Fruit fly (Drosophila melanogaster) whole organism, embryonic: Measurements from ENCODE around the gene alien.
A peak's percentile ranks its signal among the peaks of the same experiment; 100 is the strongest.

ENCODE experiments used
- Aef1 ChIP-seq: fragments of 200-800 bp; sonication (Bioruptor generic); IDR thresholded peaks from 3 replicates; pipeline ENCODE4 v1.3.6; 2022; ENCODE audit warnings: missing biosample characterization, missing genetic modification characterization
- Atf-2 ChIP-seq: fragments of 200-800 bp; sonication (Bioruptor generic); optimal IDR thresholded peaks from 2 replicates; lab custom pipeline; 2016; ENCODE audit warnings: missing biosample characterization, missing genetic modification characterization
- BEAF-32 ChIP-seq: fragments of 200-800 bp; sonication (Bioruptor generic); optimal IDR thresholded peaks from 3 replicates; lab custom pipeline; 2017; ENCODE audit warnings: missing biosample characterization, missing genetic modification characterization, mild to moderate bottlenecking, moderate library complexity, missing genetic modification reagents
- Bdp1 ChIP-seq: fragments of 200-800 bp; sonication (Bioruptor generic); optimal IDR thresholded peaks from 3 replicates; lab custom pipeline; 2016; ENCODE audit warnings: missing biosample characterization, missing genetic modification characterization
- CG10366 ChIP-seq: fragments of 200-800 bp; sonication (Bioruptor generic); IDR thresholded peaks from 2 replicates; pipeline ENCODE4 v1.3.6; 2022; ENCODE audit warnings: missing biosample characterization, missing genetic modification characterization
- CG10431 ChIP-seq: fragments of 200-800 bp; sonication (Bioruptor generic); optimal IDR thresholded peaks from 3 replicates; lab custom pipeline; 2018; ENCODE audit warnings: missing biosample characterization, mild to moderate bottlenecking, missing genetic modification characterization
- CG10979 ChIP-seq: fragments of 200-800 bp; sonication (Bioruptor generic); optimal IDR thresholded peaks from 2 replicates; lab custom pipeline; 2018; ENCODE audit warnings: missing biosample characterization, mild to moderate bottlenecking, missing genetic modification characterization, moderate library complexity
- CG11456 ChIP-seq: fragments of 200-800 bp; sonication (Bioruptor generic); IDR thresholded peaks from 3 replicates; pipeline ENCODE4 v1.3.6; 2022; ENCODE audit warnings: missing biosample characterization, missing genetic modification characterization
- CG11504 ChIP-seq: fragments of 200-800 bp; sonication (Bioruptor generic); optimal IDR thresholded peaks from 3 replicates; lab custom pipeline; 2019; ENCODE audit warnings: missing biosample characterization, mild to moderate bottlenecking, missing genetic modification characterization, moderate library complexity
- CG13287 ChIP-seq: fragments of 200-800 bp; sonication (Bioruptor generic); IDR thresholded peaks from 2 replicates; pipeline ENCODE4 v1.3.6; 2022; ENCODE audit warnings: missing biosample characterization, missing genetic modification characterization; ENCODE audit not compliant: partially characterized antibody
- CG14050 ChIP-seq: fragments of 200-800 bp; sonication (Bioruptor generic); IDR thresholded peaks from 3 replicates; pipeline ENCODE4 v1.3.6; 2022; ENCODE audit warnings: missing biosample characterization, missing genetic modification characterization
- CG15514 ChIP-seq: fragments of 200-800 bp; sonication (Bioruptor generic); optimal IDR thresholded peaks from 3 replicates; lab custom pipeline; 2017; ENCODE audit warnings: missing biosample characterization, missing genetic modification characterization, mild to moderate bottlenecking, moderate library complexity, missing genetic modification reagents
- CG16813 ChIP-seq: fragments of 200-800 bp; sonication (Bioruptor generic); IDR thresholded peaks from 3 replicates; pipeline ENCODE4 v1.3.6; 2022; ENCODE audit warnings: missing biosample characterization, missing genetic modification characterization; ENCODE audit not compliant: partially characterized antibody
- CG16863 ChIP-seq: fragments of 200-800 bp; sonication (Bioruptor generic); optimal IDR thresholded peaks from 3 replicates; lab custom pipeline; 2016; ENCODE audit warnings: missing biosample characterization, missing genetic modification characterization
- CG18764 ChIP-seq: fragments of 200-800 bp; sonication (Bioruptor generic); optimal IDR thresholded peaks from 3 replicates; lab custom pipeline; 2016; ENCODE audit warnings: missing biosample characterization, missing genetic modification characterization
- CG30020 ChIP-seq: fragments of 200-800 bp; optimal IDR thresholded peaks from 2 replicates; lab custom pipeline; 2019; ENCODE audit warnings: missing biosample characterization, mild to moderate bottlenecking, missing genetic modification characterization, moderate library complexity
- CG3065 ChIP-seq: fragments of 200-800 bp; sonication (Bioruptor generic); optimal IDR thresholded peaks from 2 replicates; lab custom pipeline; 2016; ENCODE audit warnings: missing biosample characterization, missing genetic modification characterization
- CG3281 ChIP-seq: fragments of 200-800 bp; sonication (Bioruptor generic); optimal IDR thresholded peaks from 3 replicates; lab custom pipeline; 2017; ENCODE audit warnings: missing biosample characterization, mild to moderate bottlenecking, missing genetic modification characterization
- CG34224 ChIP-seq: fragments of 200-800 bp; sonication (Bioruptor generic); IDR thresholded peaks from 3 replicates; pipeline ENCODE4 v1.3.6; 2022; ENCODE audit warnings: missing biosample characterization, missing genetic modification characterization; ENCODE audit not compliant: partially characterized antibody
- CG3726 ChIP-seq: fragments of 200-800 bp; sonication (Bioruptor generic); IDR thresholded peaks from 3 replicates; pipeline ENCODE4, ENCODE4 v1.3.6; 2022; ENCODE audit warnings: missing biosample characterization, missing genetic modification characterization
- CG3847 ChIP-seq: fragments of 200-800 bp; sonication (Bioruptor generic); IDR thresholded peaks from 2 replicates; pipeline ENCODE4 v1.3.6; 2022; ENCODE audit warnings: missing biosample characterization, missing genetic modification characterization
- CG7357 ChIP-seq: fragments of 200-800 bp; sonication (Bioruptor generic); IDR thresholded peaks from 3 replicates; pipeline ENCODE4 v1.3.6; 2022; ENCODE audit warnings: missing biosample characterization, missing genetic modification characterization
- CG8359 ChIP-seq: fragments of 200-800 bp; sonication (Bioruptor generic); optimal IDR thresholded peaks from 2 replicates; lab custom pipeline; 2017; ENCODE audit warnings: missing biosample characterization, mild to moderate bottlenecking, missing genetic modification characterization, borderline replicate concordance
- CG9817 ChIP-seq: fragments of 200-800 bp; sonication (Bioruptor generic); optimal IDR thresholded peaks from 2 replicates; lab custom pipeline; 2018; ENCODE audit warnings: missing biosample characterization, mild to moderate bottlenecking, missing genetic modification characterization, moderate library complexity
- Dek ChIP-seq: fragments of 200-800 bp; sonication (Bioruptor generic); optimal IDR thresholded peaks from 3 replicates; lab custom pipeline; 2019; ENCODE audit warnings: missing biosample characterization, mild to moderate bottlenecking, missing genetic modification characterization, moderate library complexity
- Dref ChIP-seq: fragments of 200-800 bp; sonication (Bioruptor generic); IDR thresholded peaks from 2 replicates; pipeline ENCODE4 v1.3.6; 2022; ENCODE audit warnings: missing biosample characterization, missing genetic modification characterization
- Ets65A ChIP-seq: fragments of 200-800 bp; sonication (Bioruptor generic); peaks from one replicate; lab custom pipeline; 2016; ENCODE audit warnings: missing biosample characterization, missing genetic modification characterization
- HLH4C ChIP-seq: fragments of 200-800 bp; sonication (Bioruptor generic); IDR thresholded peaks from 3 replicates; pipeline ENCODE4 v1.3.6; 2022; ENCODE audit warnings: missing biosample characterization, missing genetic modification characterization; ENCODE audit not compliant: partially characterized antibody
- Med ChIP-seq: fragments of 200-800 bp; sonication (Bioruptor generic); peaks from one replicate; lab custom pipeline; 2016; ENCODE audit warnings: missing biosample characterization, missing genetic modification characterization, mild to moderate bottlenecking, inconsistent platforms, moderate library complexity
- Opbp ChIP-seq: fragments of 200-800 bp; sonication (Bioruptor generic); IDR thresholded peaks from 3 replicates; pipeline ENCODE4 v1.3.6; 2022; ENCODE audit warnings: missing biosample characterization, missing genetic modification characterization; ENCODE audit not compliant: partially characterized antibody
- Vsx1 ChIP-seq: fragments of 200-800 bp; sonication (Bioruptor generic); optimal IDR thresholded peaks from 2 replicates; lab custom pipeline; 2017; ENCODE audit warnings: missing biosample characterization, mild to moderate bottlenecking, missing genetic modification characterization, missing genetic modification reagents
- Xbp1 ChIP-seq: fragments of 200-800 bp; sonication (Bioruptor generic); optimal IDR thresholded peaks from 3 replicates; lab custom pipeline; 2016; ENCODE audit warnings: missing biosample characterization, mild to moderate bottlenecking, missing genetic modification characterization
- amos ChIP-seq: fragments of 200-800 bp; sonication (Bioruptor generic); IDR thresholded peaks from 2 replicates; pipeline ENCODE4 v1.3.6; 2022; ENCODE audit warnings: missing biosample characterization, missing genetic modification characterization; ENCODE audit not compliant: partially characterized antibody
- ara ChIP-seq: fragments of 200-800 bp; sonication (Bioruptor generic); IDR thresholded peaks from 2 replicates; pipeline ENCODE4 v1.3.6; 2022; ENCODE audit warnings: missing biosample characterization, missing genetic modification characterization
- bab2 ChIP-seq: fragments of 200-800 bp; sonication (Bioruptor generic); optimal IDR thresholded peaks from 2 replicates; lab custom pipeline; 2016; ENCODE audit warnings: missing biosample characterization, missing genetic modification characterization
- cg ChIP-seq: fragments of 200-800 bp; sonication (Bioruptor generic); optimal IDR thresholded peaks from 3 replicates; lab custom pipeline; 2019; ENCODE audit warnings: missing biosample characterization, mild to moderate bottlenecking, missing genetic modification characterization, moderate library complexity
- crol ChIP-seq: fragments of 200-800 bp; sonication (Bioruptor generic); IDR thresholded peaks from 2 replicates; pipeline ENCODE4 v1.3.6; 2022; ENCODE audit warnings: missing biosample characterization, missing genetic modification characterization
- danr ChIP-seq: fragments of 200-800 bp; sonication (Bioruptor generic); IDR thresholded peaks from 2 replicates; pipeline ENCODE4 v1.3.6; 2022; ENCODE audit warnings: missing biosample characterization, missing genetic modification characterization
- ftz-f1 ChIP-seq: fragments of 200-800 bp; sonication (Bioruptor generic); optimal IDR thresholded peaks from 2 replicates; lab custom pipeline; 2016; ENCODE audit warnings: missing biosample characterization, missing genetic modification characterization
- hth ChIP-seq: fragments of >200 bp; optimal IDR thresholded peaks from 2 replicates; lab custom pipeline; 2017; ENCODE audit warnings: inconsistent platforms
- lab ChIP-seq: fragments of 200-800 bp; sonication (Bioruptor generic); optimal IDR thresholded peaks from 3 replicates; lab custom pipeline; 2017; ENCODE audit warnings: missing biosample characterization, missing genetic modification characterization, mild to moderate bottlenecking, moderate library complexity, missing genetic modification reagents
- org-1 ChIP-seq: fragments of 200-800 bp; sonication (Bioruptor generic); optimal IDR thresholded peaks from 2 replicates; lab custom pipeline; 2017; ENCODE audit warnings: missing biosample characterization, missing genetic modification characterization
- shn ChIP-seq: fragments of 200-800 bp; sonication (Bioruptor generic); optimal IDR thresholded peaks from 3 replicates; lab custom pipeline; 2016; ENCODE audit warnings: missing biosample characterization, missing genetic modification characterization
- sisA ChIP-seq: fragments of 200-800 bp; sonication (Bioruptor generic); IDR thresholded peaks from 2 replicates; pipeline ENCODE4 v1.3.6; 2022; ENCODE audit warnings: missing biosample characterization, missing genetic modification characterization
- slbo ChIP-seq: fragments of 200-800 bp; sonication (Bioruptor generic); IDR thresholded peaks from 2 replicates; pipeline ENCODE4 v1.3.6; 2022; ENCODE audit warnings: missing biosample characterization, missing genetic modification characterization
- stwl ChIP-seq: fragments of 200-800 bp; sonication (Bioruptor generic); optimal IDR thresholded peaks from 3 replicates; lab custom pipeline; 2018; ENCODE audit warnings: missing biosample characterization, mild to moderate bottlenecking, missing genetic modification characterization, moderate library complexity
- tio ChIP-seq: fragments of 200-800 bp; sonication (Bioruptor generic); optimal IDR thresholded peaks from 2 replicates; lab custom pipeline; 2017; ENCODE audit warnings: missing biosample characterization, missing genetic modification characterization, inconsistent platforms
- wek ChIP-seq: fragments of 200-800 bp; sonication (Bioruptor generic); optimal IDR thresholded peaks from 3 replicates; lab custom pipeline; 2018; ENCODE audit warnings: missing biosample characterization, mild to moderate bottlenecking, missing genetic modification characterization, moderate library complexity
- z ChIP-seq: fragments of 200-800 bp; sonication (Bioruptor generic); IDR thresholded peaks from 3 replicates; pipeline ENCODE4 v1.3.6; 2022; ENCODE audit warnings: missing biosample characterization, missing genetic modification characterization

Gene alien

dm6 chr2L:8951184-8951934 is 45.8 kb downstream of the alien start, which contains the start of gene C1GalTA (continued):
- TF ChIP-seq CG30020 (tag; lab: Kevin White, UChicago) = peak; percentile 92
- TF ChIP-seq CG34224 = no peak
- peak; percentile 91 for TF ChIP-seq Aef1 (GFP tag; lab: Robert Waterston, UW)
- TF ChIP-seq Xbp1 (GFP tag; lab: Kevin White, UChicago) = peak; percentile 89
- no peak for TF ChIP-seq BEAF-32 (GFP tag; lab: Kevin White, UChicago)
- peak; percentile 98 for TF ChIP-seq CG3281
- TF ChIP-seq wek (GFP tag; lab: Kevin White, UChicago) = peak; percentile 38
- peak; percentile 90 for TF ChIP-seq CG10366 (GFP tag; lab: Robert Waterston, UW)
- peak; percentile 95 for TF ChIP-seq slbo (GFP tag; lab: Robert Waterston, UW)
- peak; percentile 97 for TF ChIP-seq Dek (tag; lab: Kevin White, UChicago)
- TF ChIP-seq CG8359 (GFP tag; lab: Kevin White, UChicago) = peak; percentile 90
- TF ChIP-seq crol (GFP tag; lab: Robert Waterston, UW) = peak; percentile 68
- peak; percentile 87 for TF ChIP-seq CG3065
- TF ChIP-seq danr = peak; percentile 85
- TF ChIP-seq z (GFP tag; lab: Robert Waterston, UW) = no peak
- no peak for TF ChIP-seq ftz-f1
- peak; percentile 56 for TF ChIP-seq CG16863 (GFP tag; lab: Kevin White, UChicago)
- no peak for TF ChIP-seq cg (GFP tag; lab: Kevin White, UChicago)
- peak; percentile 94 for TF ChIP-seq CG9817 (tag; lab: Kevin White, UChicago)
- no peak for TF ChIP-seq CG16813 (GFP tag; lab: Robert Waterston, UW)
- peak; percentile 86 for TF ChIP-seq sisA (GFP tag; lab: Robert Waterston, UW)
- no peak for TF ChIP-seq hth (lab: Kevin White, UChicago)
- peak; percentile 94 for TF ChIP-seq CG10431
- TF ChIP-seq Ets65A (GFP tag; lab: Kevin White, UChicago) = peak; percentile 94
- TF ChIP-seq Bdp1 (GFP tag; lab: Kevin White, UChicago) = peak; percentile 31
- TF ChIP-seq tio = peak; percentile 95
- no peak for TF ChIP-seq CG13287 (GFP tag; lab: Robert Waterston, UW)
- TF ChIP-seq Atf-2 (GFP tag; lab: Kevin White, UChicago) = peak; percentile 42
- peak; percentile 92 for TF ChIP-seq ara
- TF ChIP-seq shn (GFP tag; lab: Kevin White, UChicago) = peak; percentile 63
- TF ChIP-seq Dref (GFP tag; lab: Robert Waterston, UW) = no peak
- no peak; the same call in 2 of the 3 replicates for TF ChIP-seq CG11456 (GFP tag; lab: Robert Waterston, UW)
- no peak for TF ChIP-seq HLH4C (GFP tag; lab: Robert Waterston, UW)
- peak; percentile 89 for TF ChIP-seq Med (GFP tag; lab: Kevin White, UChicago)
- peak; percentile 64 for TF ChIP-seq bab2 (GFP tag; lab: Kevin White, UChicago)
- peak; percentile 67 for TF ChIP-seq stwl (tag; lab: Kevin White, UChicago)
- TF ChIP-seq Vsx1 (GFP tag; lab: Kevin White, UChicago) = peak; percentile 90
- TF ChIP-seq CG3726 = peak; percentile 84
- peak; percentile 98 for TF ChIP-seq CG11504 (tag; lab: Kevin White, UChicago)
- peak; percentile 79 for TF ChIP-seq CG14050
- TF ChIP-seq Opbp (GFP tag; lab: Robert Waterston, UW) = no peak
- peak; percentile 98 for TF ChIP-seq lab (GFP tag; lab: Kevin White, UChicago)
- peak; percentile 95 for TF ChIP-seq org-1 (GFP tag; lab: Kevin White, UChicago)
- TF ChIP-seq CG3847 (GFP tag; lab: Robert Waterston, UW) = peak; percentile 92
- peak; percentile 91 for TF ChIP-seq CG7357
- peak; percentile 91 for TF ChIP-seq CG15514
- peak; percentile 94 for TF ChIP-seq CG18764 (GFP tag; lab: Kevin White, UChicago)
- no peak for TF ChIP-seq amos (GFP tag; lab: Robert Waterston, UW)
- peak; percentile 100 for TF ChIP-seq CG10979 (tag; lab: Kevin White, UChicago)
